Worm (Caenorhabditis elegans): ENCODE measurements around the gene srsx-35.

The srsx-35 gene

DNA sequence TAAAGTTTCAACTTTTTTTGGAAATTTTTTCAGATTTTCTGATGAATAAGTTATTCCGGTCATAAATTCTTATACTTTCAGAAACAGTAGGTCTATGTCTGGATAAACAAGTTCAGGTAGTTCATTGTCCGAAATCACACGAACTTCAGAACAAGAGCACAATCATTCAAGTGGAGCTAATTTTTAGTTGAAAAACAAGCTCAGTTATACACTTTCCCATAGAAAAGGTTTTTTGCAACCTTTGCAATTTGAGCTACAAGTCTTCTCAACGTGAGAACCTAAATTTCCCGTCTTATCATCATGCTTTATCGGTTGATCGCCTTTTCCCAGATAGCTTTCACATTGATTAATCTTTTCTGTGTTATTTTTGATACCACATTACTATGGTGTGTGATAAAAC lies 50.6 kb downstream of the srsx-35 start, which contains the start of gene srxa-1:
Gene srxa-1 (plus strand): TSS at position 301 of the 400 bp plus-strand sequence.
- no peak for TF ChIP-seq fkh-4 (tag; optimal IDR thresholded peaks at IDR 0.05; ENCODE audit: borderline replicate concordance)
- TF ChIP-seq nhr-28 (tag; optimal IDR thresholded peaks at IDR 0.05) = no peak
- no peak for TF ChIP-seq hpl-2 (GFP tag; optimal IDR thresholded peaks at IDR 0.05)
- no peak for TF ChIP-seq rnt-1 (tag; optimal IDR thresholded peaks at IDR 0.05)
- no peak for TF ChIP-seq unc-62 (GFP tag; optimal IDR thresholded peaks at IDR 0.05)
- TF ChIP-seq ztf-11 (tag; optimal IDR thresholded peaks at IDR 0.05) = no peak
- TF ChIP-seq dpl-1 (GFP tag; optimal IDR thresholded peaks at IDR 0.05) = no peak
- no peak for TF ChIP-seq vab-15 (tag; optimal IDR thresholded peaks at IDR 0.05)
- TF ChIP-seq pqm-1 (tag; optimal IDR thresholded peaks at IDR 0.05) = no peak
- TF ChIP-seq C04F5.9 (tag; optimal IDR thresholded peaks at IDR 0.05) = no peak
- TF ChIP-seq ztf-4 (tag; optimal IDR thresholded peaks at IDR 0.05) = no peak
- TF ChIP-seq isw-1 (GFP tag; IDR thresholded peaks at IDR 0.05) = no peak
- no peak for TF ChIP-seq tbx-2 (tag; optimal IDR thresholded peaks at IDR 0.05)
- TF ChIP-seq elt-3 (tag; optimal IDR thresholded peaks at IDR 0.05) = no peak
- TF ChIP-seq mdl-1 (tag; optimal IDR thresholded peaks at IDR 0.05) = no peak
- no peak for TF ChIP-seq snu-23 (GFP tag; optimal IDR thresholded peaks at IDR 0.05)

Data from whole organism, L1 larva.